Fruit fly (Drosophila melanogaster) whole organism, embryonic: ENCODE data around the gene nSMase.

Experiments used
- ATbp ChIP-seq: fragments of 200-800 bp; sonication (Bioruptor generic); optimal IDR thresholded peaks from 2 replicates; lab custom pipeline; 2017; ENCODE audit warnings: missing biosample characterization, mild to moderate bottlenecking, missing genetic modification characterization, missing genetic modification reagents
- B-H1 ChIP-seq: fragments of 200-800 bp; sonication (Bioruptor generic); IDR thresholded peaks from 3 replicates; pipeline ENCODE4 v1.3.6; 2022; ENCODE audit warnings: missing biosample characterization, missing genetic modification characterization
- Blimp-1 ChIP-seq: fragments of 200-800 bp; sonication (Bioruptor generic); optimal IDR thresholded peaks from 3 replicates; lab custom pipeline; 2018; ENCODE audit warnings: missing biosample characterization, missing genetic modification characterization, mild to moderate bottlenecking, moderate library complexity, missing genetic modification reagents
- BtbVII ChIP-seq: fragments of 200-800 bp; sonication (Bioruptor generic); optimal IDR thresholded peaks from 3 replicates; lab custom pipeline; 2017; ENCODE audit warnings: missing biosample characterization, mild to moderate bottlenecking, missing genetic modification characterization
- CG10366 ChIP-seq: fragments of 200-800 bp; sonication (Bioruptor generic); IDR thresholded peaks from 2 replicates; pipeline ENCODE4 v1.3.6; 2022; ENCODE audit warnings: missing biosample characterization, missing genetic modification characterization
- CG11398 ChIP-seq: fragments of 200-800 bp; sonication (Bioruptor generic); optimal IDR thresholded peaks from 2 replicates; lab custom pipeline; 2016; ENCODE audit warnings: missing biosample characterization, missing genetic modification characterization
- CG11695 ChIP-seq: fragments of 200-800 bp; sonication (Bioruptor generic); IDR thresholded peaks from 3 replicates; pipeline ENCODE4 v1.3.6; 2022; ENCODE audit warnings: missing biosample characterization, missing genetic modification characterization
- CG12659 ChIP-seq: fragments of 200-800 bp; sonication (Bioruptor generic); optimal IDR thresholded peaks from 3 replicates; lab custom pipeline; 2017; ENCODE audit warnings: mild to moderate bottlenecking, missing biosample characterization, missing genetic modification reagents, missing genetic modification characterization
- CG13287 ChIP-seq: fragments of 200-800 bp; sonication (Bioruptor generic); IDR thresholded peaks from 2 replicates; pipeline ENCODE4 v1.3.6; 2022; ENCODE audit warnings: missing biosample characterization, missing genetic modification characterization; ENCODE audit not compliant: partially characterized antibody
- CG14014 ChIP-seq: fragments of 200-800 bp; sonication (Bioruptor generic); IDR thresholded peaks from 2 replicates; pipeline ENCODE4 v1.3.6; 2022; ENCODE audit warnings: missing biosample characterization, missing genetic modification characterization
- CG15011 ChIP-seq: fragments of 200-800 bp; sonication (Bioruptor generic); optimal IDR thresholded peaks from 3 replicates; lab custom pipeline; 2018; ENCODE audit warnings: missing biosample characterization, mild to moderate bottlenecking, missing genetic modification characterization
- CG1832 ChIP-seq: fragments of 200-800 bp; sonication (Bioruptor generic); optimal IDR thresholded peaks from 2 replicates; lab custom pipeline; 2017; ENCODE audit warnings: missing biosample characterization, mild to moderate bottlenecking, missing genetic modification characterization, inconsistent platforms
- CG30403 ChIP-seq: fragments of 200-800 bp; sonication (Bioruptor generic); optimal IDR thresholded peaks from 3 replicates; lab custom pipeline; 2016; ENCODE audit warnings: missing biosample characterization, missing genetic modification characterization
- CG31224 ChIP-seq: fragments of 200-800 bp; sonication (Bioruptor generic); IDR thresholded peaks from 2 replicates; pipeline ENCODE4 v1.3.6; 2022; ENCODE audit warnings: missing biosample characterization, missing genetic modification characterization
- CG33557 ChIP-seq: fragments of 200-800 bp; sonication (Bioruptor generic); optimal IDR thresholded peaks from 2 replicates; lab custom pipeline; 2019; ENCODE audit warnings: missing biosample characterization, mild to moderate bottlenecking, missing genetic modification characterization, moderate library complexity
- CG34376 ChIP-seq: fragments of 200-800 bp; sonication (Bioruptor generic); optimal IDR thresholded peaks from 2 replicates; lab custom pipeline; 2018; ENCODE audit warnings: missing biosample characterization, mild to moderate bottlenecking, missing genetic modification characterization
- CG3838 ChIP-seq: fragments of 200-800 bp; sonication (Bioruptor generic); optimal IDR thresholded peaks from 3 replicates; lab custom pipeline; 2016; ENCODE audit warnings: missing biosample characterization, missing genetic modification characterization
- CG4282 ChIP-seq: fragments of 200-800 bp; sonication (Bioruptor generic); optimal IDR thresholded peaks from 2 replicates; lab custom pipeline; 2016; ENCODE audit warnings: missing biosample characterization, missing genetic modification characterization
- CG4854 ChIP-seq: fragments of 200-800 bp; sonication (Bioruptor generic); optimal IDR thresholded peaks from 2 replicates; lab custom pipeline; 2016; ENCODE audit warnings: missing biosample characterization, missing genetic modification characterization, inconsistent platforms
- CG5245 ChIP-seq: fragments of 200-800 bp; sonication (Bioruptor generic); optimal IDR thresholded peaks from 3 replicates; lab custom pipeline; 2016; ENCODE audit warnings: missing biosample characterization, missing genetic modification characterization
- CG5953 ChIP-seq: fragments of 200-800 bp; sonication (Bioruptor generic); IDR thresholded peaks from 2 replicates; pipeline ENCODE4 v1.3.6; 2022; ENCODE audit warnings: missing biosample characterization, missing genetic modification characterization
- CG7357 ChIP-seq: fragments of 200-800 bp; sonication (Bioruptor generic); IDR thresholded peaks from 3 replicates; pipeline ENCODE4 v1.3.6; 2022; ENCODE audit warnings: missing biosample characterization, missing genetic modification characterization
- D ChIP-seq, 2 experiments: fragments of 200-800 bp in 1 of 2; fragments of >200 bp in 1 of 2; sonication (Bioruptor generic) in 1 of 2; optimal IDR thresholded peaks; 2 replicates in 1 of 2; 3 replicates in 1 of 2; lab custom pipeline; 2017; ENCODE audit warnings: mild to moderate bottlenecking in 1 of 2, missing biosample characterization in 1 of 2, missing genetic modification characterization in 1 of 2, missing genetic modification reagents in 1 of 2
- D19A ChIP-seq: fragments of 200-800 bp; optimal IDR thresholded peaks from 3 replicates; lab custom pipeline; 2019; ENCODE audit warnings: missing biosample characterization, mild to moderate bottlenecking, missing genetic modification characterization, moderate library complexity
- Gsc ChIP-seq: fragments of 200-800 bp; sonication (Bioruptor generic); IDR thresholded peaks from 2 replicates; pipeline ENCODE4 v1.3.6; 2022; ENCODE audit warnings: missing biosample characterization, missing genetic modification characterization
- Mad ChIP-seq: fragments of 200-800 bp; sonication (Bioruptor generic); optimal IDR thresholded peaks from 2 replicates; lab custom pipeline; 2016; ENCODE audit warnings: missing biosample characterization, missing genetic modification characterization
- Max ChIP-seq: fragments of 200-800 bp; sonication (Bioruptor generic); optimal IDR thresholded peaks from 2 replicates; lab custom pipeline; 2016; ENCODE audit warnings: missing biosample characterization, mild to moderate bottlenecking, missing genetic modification characterization
- Myb ChIP-seq: fragments of 200-800 bp; sonication (Bioruptor generic); optimal IDR thresholded peaks from 2 replicates; lab custom pipeline; 2016; ENCODE audit warnings: missing biosample characterization, missing genetic modification characterization
- NC2α ChIP-seq: fragments of 200-800 bp; sonication (Bioruptor generic); optimal IDR thresholded peaks from 2 replicates; lab custom pipeline; 2016; ENCODE audit warnings: missing biosample characterization, missing genetic modification characterization
- Nf-YC ChIP-seq: fragments of 200-800 bp; optimal IDR thresholded peaks from 3 replicates; lab custom pipeline; 2019; ENCODE audit warnings: missing biosample characterization, mild to moderate bottlenecking, missing genetic modification characterization, moderate library complexity
- Oli ChIP-seq: fragments of 200-800 bp; sonication (Bioruptor generic); optimal IDR thresholded peaks from 2 replicates; lab custom pipeline; 2018; ENCODE audit warnings: missing biosample characterization, mild to moderate bottlenecking, missing genetic modification characterization, moderate library complexity
- Rx ChIP-seq: fragments of 200-800 bp; sonication (Bioruptor generic); IDR thresholded peaks from 2 replicates; pipeline ENCODE4 v1.3.6; 2022; ENCODE audit warnings: missing biosample characterization, missing genetic modification characterization
- Sox100B ChIP-seq: fragments of 200-800 bp; sonication (Bioruptor generic); optimal IDR thresholded peaks from 3 replicates; lab custom pipeline; 2018; ENCODE audit warnings: missing biosample characterization, mild to moderate bottlenecking, missing genetic modification characterization
- caup ChIP-seq: fragments of 200-800 bp; sonication (Bioruptor generic); optimal IDR thresholded peaks from 3 replicates; lab custom pipeline; 2017; ENCODE audit warnings: missing biosample characterization, mild to moderate bottlenecking, missing genetic modification characterization, moderate library complexity; ENCODE audit not compliant: severe bottlenecking
- chinmo ChIP-seq: fragments of 200-800 bp; sonication (Bioruptor generic); IDR thresholded peaks from 4 replicates; pipeline ENCODE4 v1.3.6; 2022; ENCODE audit warnings: missing biosample characterization, missing genetic modification characterization; ENCODE audit not compliant: partially characterized antibody
- dimm ChIP-seq: fragments of 200-800 bp; sonication (Bioruptor generic); IDR thresholded peaks from 2 replicates; pipeline ENCODE4 v1.3.6; 2022; ENCODE audit warnings: missing biosample characterization, missing genetic modification characterization
- dysf ChIP-seq: fragments of 200-800 bp; sonication (Bioruptor generic); IDR thresholded peaks from 3 replicates; pipeline ENCODE4 v1.3.6; 2022; ENCODE audit warnings: missing biosample characterization, missing genetic modification characterization
- ham ChIP-seq: fragments of 200-800 bp; sonication (Bioruptor generic); IDR thresholded peaks from 2 replicates; pipeline ENCODE4 v1.3.6; 2022; ENCODE audit warnings: missing biosample characterization, missing genetic modification characterization
- lov ChIP-seq, 2 experiments: fragments of 200-800 bp in 1 of 2; fragments of >200 bp in 1 of 2; sonication (Bioruptor generic) in 1 of 2; IDR thresholded peaks in 1 of 2; optimal IDR thresholded peaks in 1 of 2; 2 replicates in 1 of 2; 3 replicates in 1 of 2; pipeline versions ENCODE4 v1.3.6 to Lab custom; 2017 to 2022; ENCODE audit warnings: missing biosample characterization in 1 of 2, missing genetic modification characterization in 1 of 2
- nau ChIP-seq: fragments of 200-800 bp; sonication (Bioruptor generic); optimal IDR thresholded peaks from 3 replicates; lab custom pipeline; 2017; ENCODE audit warnings: missing biosample characterization, mild to moderate bottlenecking, missing genetic modification characterization, missing genetic modification reagents
- psq ChIP-seq: fragments of 200-800 bp; sonication (Bioruptor generic); optimal IDR thresholded peaks from 2 replicates; lab custom pipeline; 2017; ENCODE audit warnings: missing biosample characterization, missing genetic modification characterization
- rib ChIP-seq: fragments of 200-800 bp; sonication (Bioruptor generic); IDR thresholded peaks from 2 replicates; pipeline ENCODE4 v1.3.6; 2022; ENCODE audit warnings: missing biosample characterization, missing genetic modification characterization
- sens-2 ChIP-seq: fragments of 200-800 bp; sonication (Bioruptor generic); IDR thresholded peaks from 2 replicates; pipeline ENCODE4 v1.3.6; 2022; ENCODE audit warnings: missing biosample characterization, missing genetic modification characterization
- seq ChIP-seq: fragments of 200-800 bp; sonication (Bioruptor generic); IDR thresholded peaks from 2 replicates; pipeline ENCODE4 v1.3.6; 2022; ENCODE audit warnings: missing biosample characterization, missing genetic modification characterization
- sim ChIP-seq: fragments of 200-800 bp; sonication (Bioruptor generic); IDR thresholded peaks from 2 replicates; pipeline ENCODE4 v1.3.6; 2022; ENCODE audit warnings: missing biosample characterization, missing genetic modification characterization
- sug ChIP-seq: fragments of 200-800 bp; optimal IDR thresholded peaks from 2 replicates; lab custom pipeline; 2019; ENCODE audit warnings: missing biosample characterization, mild to moderate bottlenecking, missing genetic modification characterization, moderate library complexity
- tin ChIP-seq: fragments of 200-800 bp; sonication (Bioruptor generic); optimal IDR thresholded peaks from 3 replicates; lab custom pipeline; 2016; ENCODE audit warnings: missing biosample characterization, missing genetic modification characterization
- unc-4 ChIP-seq: fragments of 200-800 bp; sonication (Bioruptor generic); IDR thresholded peaks from 2 replicates; pipeline ENCODE4 v1.3.6; 2022; ENCODE audit warnings: missing biosample characterization, missing genetic modification characterization; ENCODE audit not compliant: partially characterized antibody
- vvl ChIP-seq: fragments of 200-800 bp; sonication (Bioruptor generic); IDR thresholded peaks from 2 replicates; pipeline ENCODE4 v1.3.6; 2022; ENCODE audit warnings: missing biosample characterization, missing genetic modification characterization

nSMase gene

DNA sequence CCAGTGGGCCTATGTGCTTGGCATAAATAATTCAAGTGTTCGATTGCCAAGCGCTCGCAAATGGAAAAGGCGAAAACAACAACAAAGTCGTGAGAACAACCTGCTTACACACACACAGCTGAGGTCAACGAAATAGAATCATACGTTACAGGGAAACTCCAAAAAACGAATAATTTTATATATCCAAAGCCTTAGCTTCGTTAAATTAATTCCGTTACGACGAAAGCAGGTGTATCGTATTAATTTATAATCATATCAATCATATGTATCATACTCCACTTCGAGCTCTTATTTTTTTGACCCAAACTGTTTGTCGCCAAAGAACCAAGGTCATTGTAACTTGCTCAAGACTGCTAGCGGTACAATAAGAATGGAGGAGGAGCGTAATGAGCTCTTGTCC is 39.5 kb upstream of the nSMase start (continued):
- TF ChIP-seq vvl (GFP tag; lab: Robert Waterston, UW), result peak; percentile 94
- TF ChIP-seq Max, result peak; percentile 85
- no peak for TF ChIP-seq lov (optimal IDR thresholded peaks at IDR 0.05; lab: Kevin White, UChicago)
- peak; percentile 79; the same call in 1 of the 3 replicates for TF ChIP-seq lov (GFP tag; IDR thresholded peaks at IDR 0.05; lab: Robert Waterston, UW)
- peak; percentile 48 for TF ChIP-seq Myb (GFP tag; lab: Kevin White, UChicago)
- peak; percentile 82 for TF ChIP-seq seq (GFP tag; lab: Robert Waterston, UW)
- TF ChIP-seq sens-2 (GFP tag; lab: Robert Waterston, UW), result peak; percentile 53; the same call in 1 of the 2 replicates
- peak; percentile 4 for TF ChIP-seq CG3838 (GFP tag; lab: Kevin White, UChicago)
- peak; percentile 81 for TF ChIP-seq CG12659 (GFP tag; lab: Kevin White, UChicago)
- peak; percentile 65 for TF ChIP-seq Mad (GFP tag; lab: Kevin White, UChicago)
- peak; percentile 86 for TF ChIP-seq caup
- TF ChIP-seq CG14014 (GFP tag; lab: Robert Waterston, UW), result peak; percentile 89
- peak; percentile 57; the same call in 1 of the 2 replicates for TF ChIP-seq Gsc (GFP tag; lab: Robert Waterston, UW)
- TF ChIP-seq ATbp (GFP tag; lab: Kevin White, UChicago), result peak; percentile 80
- peak; percentile 82 for TF ChIP-seq CG31224
- peak; percentile 24 for TF ChIP-seq CG11398
- peak; percentile 92 for TF ChIP-seq BtbVII
- TF ChIP-seq Rx (GFP tag; lab: Robert Waterston, UW), result peak; percentile 70
- TF ChIP-seq rib (GFP tag; lab: Robert Waterston, UW), result 0 out of 2 replicates have a peak, but pooled peaks have one; percentile 40
- peak; percentile 62 for TF ChIP-seq CG33557
- peak; percentile 93 for TF ChIP-seq dysf
- TF ChIP-seq CG5953 (GFP tag; lab: Robert Waterston, UW), result peak; percentile 29; the same call in 1 of the 2 replicates
- TF ChIP-seq CG15011, result peak; percentile 81
- no peak for TF ChIP-seq Sox100B
- no peak for TF ChIP-seq CG1832 (GFP tag; lab: Kevin White, UChicago)
- no peak for TF ChIP-seq CG4282
- TF ChIP-seq CG10366, result peak; percentile 77
- no peak for TF ChIP-seq D (optimal IDR thresholded peaks at IDR 0.05; lab: Kevin White, UChicago)
- peak; percentile 82 for TF ChIP-seq D (GFP tag; optimal IDR thresholded peaks at IDR 0.05; lab: Kevin White, UChicago)
- TF ChIP-seq psq, result peak; percentile 43
- peak; percentile 59 for TF ChIP-seq CG34376
- peak; percentile 42; the same call in 1 of the 2 replicates for TF ChIP-seq ham
- TF ChIP-seq CG7357, result peak; percentile 78
- TF ChIP-seq CG30403 (GFP tag; lab: Kevin White, UChicago), result peak; percentile 86
- TF ChIP-seq CG4854, result peak; percentile 85
- peak; percentile 43; the same call in 1 of the 2 replicates for TF ChIP-seq dimm (GFP tag; lab: Robert Waterston, UW)
- peak; percentile 94 for TF ChIP-seq CG11695
- TF ChIP-seq B-H1, result peak; percentile 90
- peak; percentile 88 for TF ChIP-seq Blimp-1
- no peak for TF ChIP-seq sug (tag; lab: Kevin White, UChicago)
- no peak for TF ChIP-seq nau (GFP tag; lab: Kevin White, UChicago)
- no peak for TF ChIP-seq chinmo (GFP tag; lab: Robert Waterston, UW)
- peak; percentile 78 for TF ChIP-seq sim (GFP tag; lab: Robert Waterston, UW)
- no peak for TF ChIP-seq CG13287 (GFP tag; lab: Robert Waterston, UW)
- TF ChIP-seq D19A, result no peak
- TF ChIP-seq Oli (tag; lab: Kevin White, UChicago), result peak; percentile 87
- TF ChIP-seq unc-4, result no peak
- TF ChIP-seq Nf-YC, result no peak
- TF ChIP-seq tin (GFP tag; lab: Kevin White, UChicago), result peak; percentile 86
- TF ChIP-seq CG5245 (GFP tag; lab: Kevin White, UChicago), result peak; percentile 84
- peak; percentile 53 for TF ChIP-seq NC2α
